Fruit fly (Drosophila melanogaster) whole organism, prepupa: ENCODE measurements around the gene ci.

Experiments
- CG16779 ChIP-seq: fragments of 200-800 bp; sonication (Bioruptor generic); optimal IDR thresholded peaks from 3 replicates; lab custom pipeline; 2017; ENCODE audit warnings: missing biosample characterization, mild to moderate bottlenecking, missing genetic modification characterization
- CG6163 ChIP-seq: fragments of 200-800 bp; sonication (Bioruptor generic); IDR thresholded peaks from 3 replicates; pipeline ENCODE4 v1.3.6; 2022; ENCODE audit warnings: missing biosample characterization, missing genetic modification characterization
- CG6276 ChIP-seq: fragments of 200-800 bp; sonication (Bioruptor generic); optimal IDR thresholded peaks from 2 replicates; lab custom pipeline; 2017; ENCODE audit warnings: missing biosample characterization, mild to moderate bottlenecking, missing genetic modification characterization
- CG8319 ChIP-seq: fragments of 200-800 bp; sonication (Bioruptor generic); optimal IDR thresholded peaks from 3 replicates; lab custom pipeline; 2016; ENCODE audit warnings: missing biosample characterization, missing genetic modification characterization
- CG9139 ChIP-seq: fragments of 200-800 bp; sonication (Bioruptor generic); optimal IDR thresholded peaks from 3 replicates; lab custom pipeline; 2017; ENCODE audit warnings: missing biosample characterization, mild to moderate bottlenecking, missing genetic modification characterization
- Eip93F ChIP-seq: fragments of 200-800 bp; sonication (Bioruptor generic); optimal IDR thresholded peaks from 2 replicates; lab custom pipeline; 2016; ENCODE audit warnings: missing biosample characterization, mild to moderate bottlenecking, missing genetic modification characterization
- Ets96B ChIP-seq: fragments of 200-800 bp; optimal IDR thresholded peaks from 2 replicates; lab custom pipeline; 2019; ENCODE audit warnings: missing biosample characterization, mild to moderate bottlenecking, missing genetic modification characterization, moderate library complexity
- OdsH ChIP-seq: fragments of 200-800 bp; sonication (Bioruptor generic); optimal IDR thresholded peaks from 3 replicates; lab custom pipeline; 2016; ENCODE audit warnings: missing biosample characterization, missing genetic modification characterization
- Sox15 ChIP-seq: fragments of 200-800 bp; sonication (Bioruptor generic); optimal IDR thresholded peaks from 3 replicates; lab custom pipeline; 2016; ENCODE audit warnings: missing biosample characterization, missing genetic modification characterization
- dac ChIP-seq: fragments of 200-800 bp; sonication (Bioruptor generic); optimal IDR thresholded peaks from 2 replicates; lab custom pipeline; 2017; ENCODE audit warnings: missing biosample characterization, mild to moderate bottlenecking, missing genetic modification characterization
- eg ChIP-seq: fragments of 200-800 bp; sonication (Bioruptor generic); IDR thresholded peaks from 3 replicates; pipeline ENCODE4 v1.3.6; 2022; ENCODE audit warnings: missing biosample characterization, missing genetic modification characterization
- fd59A ChIP-seq: fragments of 200-800 bp; sonication (Bioruptor generic); optimal IDR thresholded peaks from 2 replicates; lab custom pipeline; 2017; ENCODE audit warnings: missing biosample characterization, mild to moderate bottlenecking, missing genetic modification characterization, missing genetic modification reagents
- fd85E ChIP-seq: fragments of 200-800 bp; sonication (Bioruptor generic); optimal IDR thresholded peaks from 3 replicates; lab custom pipeline; 2016; ENCODE audit warnings: missing biosample characterization, missing genetic modification characterization
- spab ChIP-seq: fragments of 200-800 bp; sonication (Bioruptor generic); optimal IDR thresholded peaks from 2 replicates; lab custom pipeline; 2017; ENCODE audit warnings: missing biosample characterization, mild to moderate bottlenecking, missing genetic modification characterization, missing genetic modification reagents

dm6 chr4:102155-102554 is 45.3 kb upstream of the ci start:
- TF ChIP-seq fd85E (GFP tag; lab: Kevin White, UChicago), result no peak
- no peak for TF ChIP-seq CG6163 (GFP tag; lab: Robert Waterston, UW)
- no peak for TF ChIP-seq CG16779 (tag; lab: Kevin White, UChicago)
- TF ChIP-seq eg (GFP tag; lab: Robert Waterston, UW), result no peak
- no peak for TF ChIP-seq OdsH (GFP tag; lab: Kevin White, UChicago)
- no peak for TF ChIP-seq CG9139 (GFP tag; lab: Kevin White, UChicago)
- TF ChIP-seq CG8319 (GFP tag; lab: Kevin White, UChicago), result no peak
- no peak for TF ChIP-seq Eip93F (GFP tag; lab: Kevin White, UChicago)
- no peak for TF ChIP-seq fd59A (GFP tag; lab: Kevin White, UChicago)
- no peak for TF ChIP-seq Ets96B (tag; lab: Kevin White, UChicago)
- TF ChIP-seq dac (GFP tag; lab: Kevin White, UChicago), result no peak
- TF ChIP-seq spab, result no peak
- TF ChIP-seq CG6276, result no peak
- no peak for TF ChIP-seq Sox15
